Worm (Caenorhabditis elegans) whole organism, L3 larva: ENCODE data around the gene nex-2.

ENCODE experiments used
- ZK546.5 ChIP-seq: sonication (generic microtip); optimal IDR thresholded peaks from 2 replicates; lab custom pipeline; 2017; ENCODE audit warnings: missing biosample characterization, missing genetic modification characterization
- aly-2 ChIP-seq: fragments of 150-350 bp; optimal IDR thresholded peaks from 2 replicates; lab custom pipeline; 2014; ENCODE audit warnings: missing biosample characterization, missing genetic modification characterization
- ama-1 ChIP-seq: fragments of 150-350 bp; optimal IDR thresholded peaks from 2 replicates; lab custom pipeline; 2018
- ceh-16 ChIP-seq: sonication (generic microtip); optimal IDR thresholded peaks from 2 replicates; lab custom pipeline; 2017; ENCODE audit warnings: missing biosample characterization, missing genetic modification characterization
- ceh-9 ChIP-seq: sonication (generic microtip); optimal IDR thresholded peaks from 2 replicates; lab custom pipeline; 2018; ENCODE audit warnings: missing biosample characterization, missing genetic modification characterization
- elt-1 ChIP-seq: fragments of 150-350 bp; optimal IDR thresholded peaks from 2 replicates; lab custom pipeline; 2014; ENCODE audit warnings: missing biosample characterization, missing genetic modification characterization
- elt-2 ChIP-seq: sonication (generic microtip); optimal IDR thresholded peaks from 2 replicates; lab custom pipeline; 2016; ENCODE audit warnings: missing genetic modification reagents, mild to moderate bottlenecking, missing genetic modification characterization, missing compliant biosample characterization
- fkh-10 ChIP-seq: sonication (generic microtip); optimal IDR thresholded peaks from 2 replicates; lab custom pipeline; 2017; ENCODE audit warnings: missing biosample characterization, missing genetic modification reagents, missing genetic modification characterization
- fkh-2 ChIP-seq: fragments of 150-350 bp; optimal IDR thresholded peaks from 2 replicates; lab custom pipeline; 2014; ENCODE audit warnings: missing biosample characterization, missing genetic modification reagents, missing genetic modification characterization
- fos-1 ChIP-seq: fragments of 150-350 bp; optimal IDR thresholded peaks from 2 replicates; lab custom pipeline; 2014; ENCODE audit warnings: missing biosample characterization, missing genetic modification characterization
- hmg-11 ChIP-seq: sonication (generic microtip); optimal IDR thresholded peaks from 2 replicates; lab custom pipeline; 2016; ENCODE audit warnings: missing genetic modification characterization, missing compliant biosample characterization
- jun-1 ChIP-seq: fragments of 150-350 bp; optimal IDR thresholded peaks from 2 replicates; lab custom pipeline; 2014; ENCODE audit warnings: missing biosample characterization, missing genetic modification reagents, missing genetic modification characterization
- lin-15B ChIP-seq: fragments of 150-350 bp; optimal IDR thresholded peaks from 2 replicates; lab custom pipeline; 2014; ENCODE audit warnings: missing biosample characterization, missing genetic modification characterization
- lin-39 ChIP-seq: fragments of 150-350 bp; optimal IDR thresholded peaks from 2 replicates; lab custom pipeline; 2018; ENCODE audit warnings: missing biosample characterization, missing genetic modification reagents, missing genetic modification characterization
- lsy-12 ChIP-seq: sonication (generic microtip); optimal IDR thresholded peaks from 2 replicates; lab custom pipeline; 2016; ENCODE audit warnings: mild to moderate bottlenecking, missing genetic modification characterization, missing compliant biosample characterization
- mdl-1 ChIP-seq: fragments of 150-350 bp; optimal IDR thresholded peaks from 2 replicates; lab custom pipeline; 2014; ENCODE audit warnings: missing biosample characterization, missing genetic modification characterization
- mml-1 ChIP-seq: fragments of 150-350 bp; sonication (generic microtip); optimal IDR thresholded peaks from 3 replicates; lab custom pipeline; 2014; ENCODE audit warnings: missing biosample characterization, missing genetic modification characterization
- nfya-1 ChIP-seq: sonication (generic microtip); optimal IDR thresholded peaks from 2 replicates; lab custom pipeline; 2017; ENCODE audit warnings: missing genetic modification characterization, mild to moderate bottlenecking, missing compliant biosample characterization, antibody characterized with exemption, moderate library complexity; ENCODE audit not compliant: insufficient read depth
- nhr-12 ChIP-seq: fragments of 150-350 bp; optimal IDR thresholded peaks from 2 replicates; lab custom pipeline; 2014; ENCODE audit warnings: missing biosample characterization, missing genetic modification characterization
- nhr-23 ChIP-seq: fragments of 150-350 bp; optimal IDR thresholded peaks from 2 replicates; lab custom pipeline; 2014; ENCODE audit warnings: missing biosample characterization, missing genetic modification reagents, missing genetic modification characterization
- nhr-237 ChIP-seq: fragments of 150-350 bp; optimal IDR thresholded peaks from 2 replicates; lab custom pipeline; 2014; ENCODE audit warnings: missing biosample characterization, missing genetic modification characterization
- nhr-25 ChIP-seq: sonication (generic microtip); optimal IDR thresholded peaks from 2 replicates; lab custom pipeline; 2017; ENCODE audit warnings: missing biosample characterization, missing genetic modification characterization
- nhr-28 ChIP-seq: fragments of 150-350 bp; optimal IDR thresholded peaks from 2 replicates; lab custom pipeline; 2014; ENCODE audit warnings: missing biosample characterization, missing genetic modification characterization
- nhr-43 ChIP-seq: sonication (generic microtip); optimal IDR thresholded peaks from 2 replicates; lab custom pipeline; 2016; ENCODE audit warnings: mild to moderate bottlenecking, missing genetic modification characterization, missing compliant biosample characterization; ENCODE audit not compliant: poor library complexity, severe bottlenecking
- nhr-67 ChIP-seq: fragments of 150-350 bp; optimal IDR thresholded peaks from 2 replicates; lab custom pipeline; 2014; ENCODE audit warnings: missing biosample characterization, missing genetic modification characterization
- nhr-76 ChIP-seq: fragments of 150-350 bp; sonication (generic microtip); optimal IDR thresholded peaks from 5 replicates; lab custom pipeline; 2014; ENCODE audit warnings: missing biosample characterization, missing genetic modification characterization
- nhr-77 ChIP-seq: fragments of 150-350 bp; optimal IDR thresholded peaks from 2 replicates; lab custom pipeline; 2014; ENCODE audit warnings: missing biosample characterization, missing genetic modification characterization
- pha-4 ChIP-seq: fragments of 150-350 bp; optimal IDR thresholded peaks from 2 replicates; lab custom pipeline; 2014; ENCODE audit warnings: missing biosample characterization, missing genetic modification reagents, missing genetic modification characterization
- pqm-1 ChIP-seq: fragments of 150-350 bp; optimal IDR thresholded peaks from 2 replicates; lab custom pipeline; 2017; ENCODE audit warnings: missing biosample characterization, missing genetic modification characterization, inconsistent platforms
- sea-2 ChIP-seq: fragments of 150-350 bp; sonication (generic microtip); optimal IDR thresholded peaks from 4 replicates; lab custom pipeline; 2014; ENCODE audit warnings: missing biosample characterization, missing genetic modification reagents, missing genetic modification characterization
- skn-1 ChIP-seq: fragments of 150-350 bp; optimal IDR thresholded peaks from 2 replicates; lab custom pipeline; 2014; ENCODE audit warnings: missing biosample characterization, missing genetic modification characterization
- tbx-2 ChIP-seq: sonication (generic microtip); optimal IDR thresholded peaks from 2 replicates; lab custom pipeline; 2016; ENCODE audit warnings: mild to moderate bottlenecking, missing genetic modification characterization, missing compliant biosample characterization
- unc-39 ChIP-seq: sonication (generic microtip); optimal IDR thresholded peaks from 4 replicates; lab custom pipeline; 2017; ENCODE audit warnings: missing biosample characterization, missing genetic modification characterization
- zag-1 ChIP-seq: fragments of 150-350 bp; optimal IDR thresholded peaks from 2 replicates; lab custom pipeline; 2014; ENCODE audit warnings: missing biosample characterization, missing genetic modification characterization
- ztf-11 ChIP-seq: fragments of 150-350 bp; optimal IDR thresholded peaks from 2 replicates; lab custom pipeline; 2014; ENCODE audit warnings: missing biosample characterization, missing genetic modification characterization

nex-2 gene

ce11 chrIII:10305295-10305694 lies 24.9 kb downstream of the nex-2 start:
- TF ChIP-seq ceh-16 (tag; lab: Kevin White, UChicago) (no peak), jun-1 (peak; percentile 24), fkh-2 (no peak), elt-2 (peak; percentile 71), nhr-76 (no peak), nhr-77 (tag; lab: Kevin White, UChicago) (no peak), nhr-25 (tag; lab: Kevin White, UChicago) (no peak), hmg-11 (tag; lab: Kevin White, UChicago) (no peak), mdl-1 (no peak), pqm-1 (tag; lab: Kevin White, UChicago) (peak; percentile 59), mml-1 (tag; lab: Kevin White, UChicago) (no peak), aly-2 (tag; lab: Kevin White, UChicago) (no peak), nhr-237 (tag; lab: Kevin White, UChicago) (no peak), zag-1 (tag; lab: Kevin White, UChicago) (no peak)

ce11 chrIII:10300078-10300477 lies 30.1 kb downstream of the nex-2 start, which contains the start of gene vglu-3:
Gene vglu-3, plus strand, starts transcription at chrIII:10300378.
- no peak for TF ChIP-seq sea-2 (GFP tag; lab: Kevin White, UChicago)
- TF ChIP-seq nhr-77 (tag; lab: Kevin White, UChicago), result no peak
- TF ChIP-seq fkh-10 (GFP tag; lab: Kevin White, UChicago), result no peak
- TF ChIP-seq ama-1 (lab: Kevin White, UChicago), result no peak
- TF ChIP-seq nhr-43 (tag; lab: Kevin White, UChicago), result no peak
- TF ChIP-seq tbx-2 (tag; lab: Kevin White, UChicago), result no peak
- no peak for TF ChIP-seq lsy-12 (tag; lab: Kevin White, UChicago)
- TF ChIP-seq nhr-12 (tag; lab: Kevin White, UChicago), result no peak
- no peak for TF ChIP-seq nhr-28 (tag; lab: Kevin White, UChicago)
- no peak for TF ChIP-seq mdl-1
- no peak for TF ChIP-seq pha-4 (tag; lab: Kevin White, UChicago)
- no peak for TF ChIP-seq fos-1
- no peak for TF ChIP-seq ZK546.5 (tag; lab: Kevin White, UChicago)
- TF ChIP-seq unc-39 (tag; lab: Kevin White, UChicago), result no peak

- TF ChIP-seq pha-4 (tag; lab: Kevin White, UChicago) (no peak), nhr-43 (tag; lab: Kevin White, UChicago) (no peak)
- TF ChIP-seq, all 47 proteins: peak for 0
Measured at ce11 chrIII:10296904-10297303, 33.3 kb downstream of the nex-2 start.

ce11 chrIII:10294837-10295236 lies 35.4 kb downstream of the nex-2 start, which contains the start of gene vglu-2:
Gene vglu-2, plus strand, starts transcription at chrIII:10295137.
- no peak for TF ChIP-seq nhr-23
- no peak for TF ChIP-seq fkh-2
- no peak for TF ChIP-seq zag-1 (tag; lab: Kevin White, UChicago)
- TF ChIP-seq ceh-9 (tag; lab: Kevin White, UChicago), result no peak
- no peak for TF ChIP-seq nhr-43 (tag; lab: Kevin White, UChicago)
- TF ChIP-seq nhr-237 (tag; lab: Kevin White, UChicago), result no peak
- TF ChIP-seq fos-1, result no peak
- no peak for TF ChIP-seq ztf-11 (tag; lab: Kevin White, UChicago)
- TF ChIP-seq lin-39 (tag; lab: Kevin White, UChicago), result no peak
- no peak for TF ChIP-seq tbx-2 (tag; lab: Kevin White, UChicago)
- no peak for TF ChIP-seq nhr-77 (tag; lab: Kevin White, UChicago)
- TF ChIP-seq elt-1 (tag; lab: Kevin White, UChicago), result no peak
- no peak for TF ChIP-seq nfya-1 (tag; lab: Kevin White, UChicago)
- no peak for TF ChIP-seq nhr-67

- TF ChIP-seq fkh-2, result no peak
- TF ChIP-seq sea-2 (GFP tag; lab: Kevin White, UChicago), result no peak
- no peak for TF ChIP-seq lin-15B (tag; lab: Kevin White, UChicago)
- TF ChIP-seq skn-1 (tag; lab: Kevin White, UChicago), result no peak
- no peak for TF ChIP-seq zag-1 (tag; lab: Kevin White, UChicago)
- TF ChIP-seq mml-1 (tag; lab: Kevin White, UChicago), result no peak
- TF ChIP-seq pqm-1 (tag; lab: Kevin White, UChicago), result no peak
- no peak for TF ChIP-seq nhr-23
- no peak for TF ChIP-seq nhr-25 (tag; lab: Kevin White, UChicago)
- TF ChIP-seq aly-2 (tag; lab: Kevin White, UChicago), result no peak
- no peak for TF ChIP-seq nhr-76
- no peak for TF ChIP-seq unc-39 (tag; lab: Kevin White, UChicago)
- TF ChIP-seq ceh-16 (tag; lab: Kevin White, UChicago), result no peak
Measured at ce11 chrIII:10293946-10294345, 36.3 kb downstream of the nex-2 start.
